Worm (Caenorhabditis elegans): ENCODE data around the gene srz-69.

srz-69 gene

DNA sequence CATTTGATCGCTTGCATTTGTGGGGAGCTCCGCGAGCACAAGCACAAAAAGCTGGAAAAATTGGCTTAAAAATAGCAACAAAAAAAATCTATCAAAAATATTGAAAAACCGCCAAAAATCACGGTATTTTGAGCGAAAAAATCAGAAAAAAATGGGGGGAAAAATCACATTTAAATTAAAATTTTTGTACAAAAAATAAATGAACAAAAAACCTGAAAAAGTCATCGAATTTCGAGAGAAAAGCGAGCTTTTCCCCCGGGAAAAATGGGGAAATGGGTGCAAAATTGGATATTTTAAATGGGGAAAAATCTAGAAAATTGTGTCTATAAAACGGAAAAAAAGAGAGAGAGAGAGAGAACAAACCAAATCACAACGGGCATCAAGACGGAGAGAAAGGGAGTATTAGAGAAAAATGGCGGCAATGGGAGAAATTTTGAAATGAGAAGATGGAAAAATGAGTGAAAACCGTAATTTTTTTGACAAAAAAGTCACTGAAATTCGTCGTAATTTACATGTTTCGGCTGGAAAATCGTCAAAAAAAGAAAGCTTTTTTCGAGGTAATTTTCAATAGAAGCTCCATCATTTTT is 32.5 kb upstream of the srz-69 start, which contains the start of gene ced-10:
ced-10 (minus strand) TSS at position 51 of the 587 bp plus-strand sequence.
- TF ChIP-seq lin-40 (tag; optimal IDR thresholded peaks at IDR 0.05), result no peak
- TF ChIP-seq ztf-3 (GFP tag; optimal IDR thresholded peaks at IDR 0.05), result no peak
- no peak for TF ChIP-seq sptf-2 (GFP tag; optimal IDR thresholded peaks at IDR 0.05)
- no peak for TF ChIP-seq B0261.1 (tag; optimal IDR thresholded peaks at IDR 0.05)
- TF ChIP-seq T26A5.8 (tag; optimal IDR thresholded peaks at IDR 0.05), result no peak

DNA sequence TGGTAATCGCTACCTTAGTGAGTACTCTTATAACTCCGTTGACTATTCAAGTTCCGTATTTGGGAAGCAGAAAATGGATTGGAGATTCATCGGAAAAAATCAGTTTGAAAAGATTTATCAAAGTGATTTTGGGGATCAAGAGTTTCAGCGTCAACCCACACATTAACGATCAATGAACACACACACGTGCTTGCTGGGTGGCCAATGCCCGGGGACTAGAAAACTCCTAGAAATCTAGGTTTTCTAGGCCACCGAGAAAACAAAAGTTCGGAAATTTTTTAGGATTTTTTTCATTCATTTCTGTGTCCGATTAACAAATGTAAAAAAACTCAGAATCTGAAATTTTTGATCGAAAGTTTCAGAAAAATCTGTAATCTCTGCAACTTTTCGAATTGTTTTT is 28.9 kb upstream of the srz-69 start:
- 0 out of 2 replicates have a peak, but pooled peaks have one; percentile 11 for TF ChIP-seq ceh-100 (GFP tag; IDR thresholded peaks at IDR 0.05)
- no peak for TF ChIP-seq cebp-1 (GFP tag; IDR thresholded peaks at IDR 0.05)
- peak; percentile 5 for TF ChIP-seq cebp-1 (tag; optimal IDR thresholded peaks at IDR 0.05)
- TF ChIP-seq lin-40 (tag; optimal IDR thresholded peaks at IDR 0.05), result no peak
- peak; percentile 57 for TF ChIP-seq B0336.3 (GFP tag; IDR thresholded peaks at IDR 0.05)
- 0 out of 2 replicates have a peak, but pooled peaks have one; percentile 38 for TF ChIP-seq pbrm-1 (GFP tag; IDR thresholded peaks at IDR 0.05)
- no peak for TF ChIP-seq hmg-20 (GFP tag; IDR thresholded peaks at IDR 0.05)
- TF ChIP-seq hrde-1 (tag; optimal IDR thresholded peaks at IDR 0.05; ENCODE audit: borderline replicate concordance), result peak; percentile 24
- TF ChIP-seq chd-7 (tag; optimal IDR thresholded peaks at IDR 0.05), result peak; percentile 30
- 0 out of 2 replicates have a peak, but pooled peaks have one; percentile 51 for TF ChIP-seq aptf-3 (GFP tag; IDR thresholded peaks at IDR 0.05)
- peak; percentile 32 for TF ChIP-seq atf-7 (tag; optimal IDR thresholded peaks at IDR 0.05)
- no peak for TF ChIP-seq K11D2.4 (GFP tag; IDR thresholded peaks at IDR 0.05)
- peak; percentile 18; the same call in 1 of the 2 replicates for TF ChIP-seq madf-6 (GFP tag; IDR thresholded peaks at IDR 0.05)
- TF ChIP-seq let-526 (GFP tag; IDR thresholded peaks at IDR 0.05), result no peak
- TF ChIP-seq somi-1 (GFP tag; optimal IDR thresholded peaks at IDR 0.05), result no peak
- TF ChIP-seq snpc-4 (GFP tag; optimal IDR thresholded peaks at IDR 0.05), result peak; percentile 26
- no peak for TF ChIP-seq snpc-4 (tag; optimal IDR thresholded peaks at IDR 0.05)
- TF ChIP-seq ztf-28 (GFP tag; IDR thresholded peaks at IDR 0.05), result no peak
- 0 out of 2 replicates have a peak, but pooled peaks have one; percentile 6 for TF ChIP-seq rcor-1 (GFP tag; IDR thresholded peaks at IDR 0.05)
- no peak for TF ChIP-seq rpc-1 (optimal IDR thresholded peaks at IDR 0.05)
- no peak for TF ChIP-seq rpc-1 (tag; optimal IDR thresholded peaks at IDR 0.05)

DNA sequence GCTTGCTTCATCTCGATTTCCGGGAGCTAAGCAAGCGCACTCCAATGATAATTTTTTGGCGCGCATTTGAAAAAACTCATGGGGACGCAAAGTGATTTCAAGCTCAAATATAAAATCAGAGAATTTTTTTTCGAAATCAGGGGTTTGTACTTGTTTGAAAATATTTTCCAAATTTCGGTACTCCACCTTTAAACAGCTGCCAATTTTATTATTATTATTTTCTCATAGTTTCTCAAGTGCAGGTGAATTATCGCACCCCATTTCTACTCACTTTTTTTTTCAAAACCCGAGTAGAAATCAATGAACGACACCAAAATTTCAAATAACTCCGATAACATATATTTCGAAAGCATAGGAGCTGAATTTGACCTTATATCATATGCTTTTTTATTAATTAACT is 27.1 kb upstream of the srz-69 start, which contains the start of gene srz-83:
srz-83 (plus strand) TSS at position 301 of the 400 bp plus-strand sequence.
- no peak for TF ChIP-seq tbp1 (GFP tag; optimal IDR thresholded peaks at IDR 0.05)
- TF ChIP-seq F33H1.4 (GFP tag; IDR thresholded peaks at IDR 0.05), result no peak

DNA sequence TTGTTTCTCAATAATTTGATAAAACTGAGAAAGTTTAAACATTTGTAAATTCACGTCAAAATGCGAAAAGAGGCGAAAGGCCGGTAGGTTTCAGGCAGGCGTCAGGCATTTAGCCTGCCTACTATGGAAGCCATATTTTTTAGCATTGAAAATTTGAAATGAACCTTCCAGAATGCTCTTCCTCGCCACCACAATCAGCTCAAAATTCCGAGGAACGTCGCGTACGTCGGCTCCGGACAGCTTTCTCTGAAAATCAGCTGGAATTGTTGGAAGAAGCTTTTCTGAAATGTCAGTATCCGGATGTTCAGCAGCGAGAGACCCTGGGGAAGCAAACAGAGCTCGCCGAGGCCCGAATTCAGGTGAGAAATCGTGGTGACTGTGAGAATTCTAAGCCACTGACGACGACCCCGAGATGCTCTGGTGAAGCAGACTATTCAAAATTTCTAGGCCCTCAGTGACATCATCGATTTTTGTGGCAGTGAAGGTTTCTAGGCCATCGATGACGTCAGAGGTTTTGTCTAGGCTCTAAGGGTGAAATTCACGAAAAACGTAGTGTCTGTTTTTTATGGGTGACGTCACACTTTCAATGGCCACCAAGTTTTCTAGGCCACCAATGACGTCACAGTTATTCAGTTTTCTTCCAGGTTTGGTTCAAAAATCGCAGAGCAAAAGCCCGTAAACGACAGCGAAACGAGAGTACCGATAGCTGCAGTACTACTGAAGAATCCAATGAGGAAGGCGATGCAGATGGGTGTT is 25.1 kb upstream of the srz-69 start:
- TF ChIP-seq B0035.1 (tag; optimal IDR thresholded peaks at IDR 0.05) (no peak), zfh-2 (GFP tag; conservative IDR thresholded peaks at IDR 0.05) (peak; percentile 47; the same call in 1 of the 2 replicates), him-1 (tag; optimal IDR thresholded peaks at IDR 0.05) (no peak), F52B5.7 (tag; optimal IDR thresholded peaks at IDR 0.05) (no peak), ceh-58 (GFP tag; IDR thresholded peaks at IDR 0.05) (0 out of 2 replicates have a peak, but pooled peaks have one; percentile 35)

All from whole organism, young adult.